Fruit fly (Drosophila melanogaster) whole organism, prepupa: ENCODE measurements around the gene CG4116.

Source experiments
- CG10631 ChIP-seq: fragments of 200-800 bp; sonication (Bioruptor generic); optimal IDR thresholded peaks from 2 replicates; lab custom pipeline; 2016; ENCODE audit warnings: missing biosample characterization, missing genetic modification characterization
- CG10669 ChIP-seq: fragments of 200-800 bp; sonication (Bioruptor generic); optimal IDR thresholded peaks from 3 replicates; lab custom pipeline; 2018; ENCODE audit warnings: missing biosample characterization, mild to moderate bottlenecking, missing genetic modification characterization, moderate library complexity
- CG11762 ChIP-seq: fragments of 200-800 bp; sonication (Bioruptor generic); optimal IDR thresholded peaks from 3 replicates; lab custom pipeline; 2016; ENCODE audit warnings: missing biosample characterization, missing genetic modification characterization; ENCODE audit not compliant: insufficient read depth
- CG11902 ChIP-seq: fragments of 200-800 bp; sonication (Bioruptor generic); optimal IDR thresholded peaks from 3 replicates; lab custom pipeline; 2016; ENCODE audit warnings: missing biosample characterization, missing genetic modification characterization
- CG15336 ChIP-seq: fragments of 200-800 bp; sonication (Bioruptor generic); IDR thresholded peaks from 2 replicates; pipeline ENCODE4 v1.3.6; 2022; ENCODE audit warnings: missing biosample characterization, missing genetic modification characterization
- CG16779 ChIP-seq: fragments of 200-800 bp; sonication (Bioruptor generic); optimal IDR thresholded peaks from 3 replicates; lab custom pipeline; 2017; ENCODE audit warnings: missing biosample characterization, mild to moderate bottlenecking, missing genetic modification characterization
- CG3032 ChIP-seq: fragments of 200-800 bp; optimal IDR thresholded peaks from 2 replicates; lab custom pipeline; 2019; ENCODE audit warnings: missing biosample characterization, mild to moderate bottlenecking, missing genetic modification characterization, moderate library complexity
- CG32006 ChIP-seq: fragments of 200-800 bp; sonication (Bioruptor generic); optimal IDR thresholded peaks from 3 replicates; lab custom pipeline; 2017; ENCODE audit warnings: missing biosample characterization, mild to moderate bottlenecking, missing genetic modification characterization
- CG34406 ChIP-seq: fragments of 200-800 bp; sonication (Bioruptor generic); optimal IDR thresholded peaks from 3 replicates; lab custom pipeline; 2016; ENCODE audit warnings: missing biosample characterization, missing genetic modification characterization
- CG3919 ChIP-seq: fragments of 200-800 bp; sonication (Bioruptor generic); optimal IDR thresholded peaks from 3 replicates; lab custom pipeline; 2016; ENCODE audit warnings: missing biosample characterization, missing genetic modification characterization
- CG6163 ChIP-seq: fragments of 200-800 bp; sonication (Bioruptor generic); IDR thresholded peaks from 3 replicates; pipeline ENCODE4 v1.3.6; 2022; ENCODE audit warnings: missing biosample characterization, missing genetic modification characterization
- CG6276 ChIP-seq: fragments of 200-800 bp; sonication (Bioruptor generic); optimal IDR thresholded peaks from 2 replicates; lab custom pipeline; 2017; ENCODE audit warnings: missing biosample characterization, mild to moderate bottlenecking, missing genetic modification characterization
- CG6792 ChIP-seq: fragments of 200-800 bp; sonication (Bioruptor generic); optimal IDR thresholded peaks from 3 replicates; lab custom pipeline; 2016; ENCODE audit warnings: missing biosample characterization, missing genetic modification characterization
- CG6808 ChIP-seq: fragments of 200-800 bp; sonication (Bioruptor generic); optimal IDR thresholded peaks from 3 replicates; lab custom pipeline; 2017; ENCODE audit warnings: missing biosample characterization, missing genetic modification characterization, mild to moderate bottlenecking, moderate library complexity, missing genetic modification reagents
- CG6854 ChIP-seq: fragments of 200-800 bp; sonication (Bioruptor generic); optimal IDR thresholded peaks from 2 replicates; lab custom pipeline; 2017; ENCODE audit warnings: missing biosample characterization, mild to moderate bottlenecking, missing genetic modification characterization
- CG7368 ChIP-seq: fragments of 200-800 bp; sonication (Bioruptor generic); optimal IDR thresholded peaks from 3 replicates; lab custom pipeline; 2016; ENCODE audit warnings: missing biosample characterization, missing genetic modification characterization
- CG8119 ChIP-seq: fragments of 200-800 bp; sonication (Bioruptor generic); IDR thresholded peaks from 3 replicates; pipeline ENCODE4 v1.3.6; 2022; ENCODE audit warnings: missing biosample characterization, missing genetic modification characterization
- CG8319 ChIP-seq: fragments of 200-800 bp; sonication (Bioruptor generic); optimal IDR thresholded peaks from 3 replicates; lab custom pipeline; 2016; ENCODE audit warnings: missing biosample characterization, missing genetic modification characterization
- CG9139 ChIP-seq: fragments of 200-800 bp; sonication (Bioruptor generic); optimal IDR thresholded peaks from 3 replicates; lab custom pipeline; 2017; ENCODE audit warnings: missing biosample characterization, mild to moderate bottlenecking, missing genetic modification characterization
- Eip78C ChIP-seq: fragments of 200-800 bp; sonication (Bioruptor generic); peaks from one replicate; lab custom pipeline; 2016; ENCODE audit warnings: missing biosample characterization, missing genetic modification characterization
- Eip93F ChIP-seq: fragments of 200-800 bp; sonication (Bioruptor generic); optimal IDR thresholded peaks from 2 replicates; lab custom pipeline; 2016; ENCODE audit warnings: missing biosample characterization, mild to moderate bottlenecking, missing genetic modification characterization
- Ets21C ChIP-seq: fragments of 200-800 bp; sonication (Bioruptor generic); optimal IDR thresholded peaks from 3 replicates; lab custom pipeline; 2016; ENCODE audit warnings: missing biosample characterization, missing genetic modification characterization
- Ets96B ChIP-seq: fragments of 200-800 bp; optimal IDR thresholded peaks from 2 replicates; lab custom pipeline; 2019; ENCODE audit warnings: missing biosample characterization, mild to moderate bottlenecking, missing genetic modification characterization, moderate library complexity
- Gug ChIP-seq: fragments of 200-800 bp; sonication (Bioruptor generic); IDR thresholded peaks from 2 replicates; pipeline ENCODE4 v1.3.6; 2022; ENCODE audit warnings: missing biosample characterization, missing genetic modification characterization
- Hr38 ChIP-seq: sonication (Bioruptor generic); optimal IDR thresholded peaks from 2 replicates; lab custom pipeline; 2016; ENCODE audit warnings: missing biosample characterization, missing genetic modification characterization
- Hr39 ChIP-seq: fragments of 200-800 bp; sonication (Bioruptor generic); optimal IDR thresholded peaks from 2 replicates; lab custom pipeline; 2016; ENCODE audit warnings: missing biosample characterization, missing genetic modification characterization
- Lpt ChIP-seq: fragments of 200-800 bp; sonication (Bioruptor generic); optimal IDR thresholded peaks from 3 replicates; lab custom pipeline; 2016; ENCODE audit warnings: missing biosample characterization, missing genetic modification characterization
- Met ChIP-seq: fragments of 200-800 bp; sonication (Bioruptor generic); optimal IDR thresholded peaks from 3 replicates; lab custom pipeline; 2016; ENCODE audit warnings: missing biosample characterization, missing genetic modification characterization
- Smox ChIP-seq: fragments of 200-800 bp; sonication (Bioruptor generic); optimal IDR thresholded peaks from 3 replicates; lab custom pipeline; 2016; ENCODE audit warnings: missing biosample characterization, missing genetic modification characterization
- Sox102F ChIP-seq: fragments of 200-800 bp; sonication (Bioruptor generic); optimal IDR thresholded peaks from 2 replicates; lab custom pipeline; 2016; ENCODE audit warnings: missing biosample characterization, mild to moderate bottlenecking, missing genetic modification characterization
- Sox14 ChIP-seq: fragments of 200-800 bp; sonication (Bioruptor generic); optimal IDR thresholded peaks from 3 replicates; lab custom pipeline; 2016; ENCODE audit warnings: missing biosample characterization, missing genetic modification characterization
- Sox15 ChIP-seq: fragments of 200-800 bp; sonication (Bioruptor generic); optimal IDR thresholded peaks from 3 replicates; lab custom pipeline; 2016; ENCODE audit warnings: missing biosample characterization, missing genetic modification characterization
- achi ChIP-seq: fragments of 200-800 bp; sonication (Bioruptor generic); optimal IDR thresholded peaks from 3 replicates; lab custom pipeline; 2016; ENCODE audit warnings: missing biosample characterization, missing genetic modification characterization
- acj6 ChIP-seq: fragments of 200-800 bp; sonication (Bioruptor generic); optimal IDR thresholded peaks from 3 replicates; lab custom pipeline; 2016; ENCODE audit warnings: missing biosample characterization, missing genetic modification characterization
- cyc ChIP-seq: fragments of 200-800 bp; sonication (Bioruptor generic); optimal IDR thresholded peaks from 3 replicates; lab custom pipeline; 2016; ENCODE audit warnings: missing biosample characterization, missing genetic modification characterization
- dsx ChIP-seq: fragments of 200-800 bp; optimal IDR thresholded peaks from 3 replicates; lab custom pipeline; 2019; ENCODE audit warnings: missing biosample characterization, mild to moderate bottlenecking, missing genetic modification characterization, moderate library complexity; ENCODE audit not compliant: poor library complexity, severe bottlenecking
- esn ChIP-seq: fragments of 200-800 bp; sonication (Bioruptor generic); optimal IDR thresholded peaks from 2 replicates; lab custom pipeline; 2016; ENCODE audit warnings: missing biosample characterization, mild to moderate bottlenecking, missing genetic modification characterization, moderate library complexity
- fd59A ChIP-seq: fragments of 200-800 bp; sonication (Bioruptor generic); optimal IDR thresholded peaks from 2 replicates; lab custom pipeline; 2017; ENCODE audit warnings: missing biosample characterization, mild to moderate bottlenecking, missing genetic modification characterization, missing genetic modification reagents
- fd85E ChIP-seq: fragments of 200-800 bp; sonication (Bioruptor generic); optimal IDR thresholded peaks from 3 replicates; lab custom pipeline; 2016; ENCODE audit warnings: missing biosample characterization, missing genetic modification characterization
- fkh ChIP-seq: fragments of 200-800 bp; sonication (Bioruptor generic); optimal IDR thresholded peaks from 3 replicates; lab custom pipeline; 2017; ENCODE audit warnings: missing biosample characterization, mild to moderate bottlenecking, missing genetic modification characterization, moderate library complexity
- lz ChIP-seq: fragments of 200-800 bp; sonication (Bioruptor generic); optimal IDR thresholded peaks from 3 replicates; lab custom pipeline; 2016; ENCODE audit warnings: missing biosample characterization, missing genetic modification characterization
- salr ChIP-seq, 2 experiments: fragments of 200-800 bp; sonication (Bioruptor generic); optimal IDR thresholded peaks; 3 replicates each; lab custom pipeline; 2016 to 2018; ENCODE audit warnings: missing biosample characterization in 2 of 2, missing genetic modification characterization in 2 of 2, mild to moderate bottlenecking in 1 of 2
- spab ChIP-seq: fragments of 200-800 bp; sonication (Bioruptor generic); optimal IDR thresholded peaks from 2 replicates; lab custom pipeline; 2017; ENCODE audit warnings: missing biosample characterization, mild to moderate bottlenecking, missing genetic modification characterization, missing genetic modification reagents
- svp ChIP-seq: fragments of 200-800 bp; sonication (Bioruptor generic); peaks from one replicate; lab custom pipeline; 2016; ENCODE audit warnings: missing biosample characterization, missing genetic modification characterization
- vri ChIP-seq: fragments of 200-800 bp; sonication (Bioruptor generic); optimal IDR thresholded peaks from 3 replicates; lab custom pipeline; 2016; ENCODE audit warnings: missing biosample characterization, mild to moderate bottlenecking, missing genetic modification characterization

The CG4116 gene

DNA sequence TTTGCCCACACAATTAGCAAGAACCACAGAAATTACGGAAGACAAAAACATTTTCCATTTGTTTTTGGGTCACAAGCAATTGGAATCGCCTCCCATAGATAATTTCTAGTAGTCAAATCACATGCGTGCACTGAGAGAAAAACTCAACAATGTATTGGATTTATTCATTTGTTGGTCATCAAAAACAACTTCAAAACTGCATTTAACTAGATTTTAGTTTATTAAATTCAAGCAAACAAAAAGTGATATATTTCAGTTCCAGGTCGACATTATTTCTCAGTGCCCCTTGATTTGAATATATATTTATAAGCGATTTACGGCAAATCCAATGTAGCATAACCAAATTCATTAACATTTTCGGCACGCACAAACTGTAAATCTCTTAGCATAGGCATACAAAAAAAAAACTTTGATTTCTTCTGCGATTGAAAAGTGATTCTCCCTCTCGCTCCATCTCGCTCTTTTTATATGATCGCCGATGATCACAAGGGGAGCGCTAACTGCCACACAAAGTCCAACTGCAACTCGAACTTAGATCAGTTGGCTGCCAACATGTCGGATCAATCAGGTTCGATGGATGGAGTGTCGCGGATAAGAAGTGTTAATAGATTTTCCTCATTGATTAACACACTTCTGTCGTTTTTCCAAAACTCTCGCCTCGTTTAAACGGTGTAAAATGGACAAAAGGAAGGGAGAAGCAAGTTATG, 41.7 kb downstream of the CG4116 start (continued):
- TF ChIP-seq fd85E (no peak), CG16779 (tag; lab: Kevin White, UChicago) (peak; percentile 13), Hr39 (peak; percentile 5), fd59A (GFP tag; lab: Kevin White, UChicago) (no peak), svp (GFP tag; lab: Kevin White, UChicago) (peak; percentile 65), Sox102F (GFP tag; lab: Kevin White, UChicago) (no peak), CG8119 (peak; percentile 58; the same call in 2 of the 3 replicates), CG10631 (GFP tag; lab: Kevin White, UChicago) (peak; percentile 29), dsx (GFP tag; lab: Kevin White, UChicago) (no peak), Sox14 (peak; percentile 33), CG10669 (GFP tag; lab: Kevin White, UChicago) (peak; percentile 40), CG9139 (GFP tag; lab: Kevin White, UChicago) (no peak), fkh (no peak), CG6163 (peak; percentile 69; the same call in 2 of the 3 replicates), lz (GFP tag; lab: Kevin White, UChicago) (no peak), CG7368 (GFP tag; lab: Kevin White, UChicago) (no peak), spab (GFP tag; lab: Kevin White, UChicago) (peak; percentile 16), Ets96B (tag; lab: Kevin White, UChicago) (peak; percentile 37), CG11762 (GFP tag; lab: Kevin White, UChicago) (no peak), Eip78C (GFP tag; lab: Kevin White, UChicago) (peak; percentile 83), CG6808 (GFP tag; lab: Kevin White, UChicago) (no peak), CG3919 (peak; percentile 41), Ets21C (GFP tag; lab: Kevin White, UChicago) (no peak)
- TF ChIP-seq, all 60 proteins: peak for 31

DNA sequence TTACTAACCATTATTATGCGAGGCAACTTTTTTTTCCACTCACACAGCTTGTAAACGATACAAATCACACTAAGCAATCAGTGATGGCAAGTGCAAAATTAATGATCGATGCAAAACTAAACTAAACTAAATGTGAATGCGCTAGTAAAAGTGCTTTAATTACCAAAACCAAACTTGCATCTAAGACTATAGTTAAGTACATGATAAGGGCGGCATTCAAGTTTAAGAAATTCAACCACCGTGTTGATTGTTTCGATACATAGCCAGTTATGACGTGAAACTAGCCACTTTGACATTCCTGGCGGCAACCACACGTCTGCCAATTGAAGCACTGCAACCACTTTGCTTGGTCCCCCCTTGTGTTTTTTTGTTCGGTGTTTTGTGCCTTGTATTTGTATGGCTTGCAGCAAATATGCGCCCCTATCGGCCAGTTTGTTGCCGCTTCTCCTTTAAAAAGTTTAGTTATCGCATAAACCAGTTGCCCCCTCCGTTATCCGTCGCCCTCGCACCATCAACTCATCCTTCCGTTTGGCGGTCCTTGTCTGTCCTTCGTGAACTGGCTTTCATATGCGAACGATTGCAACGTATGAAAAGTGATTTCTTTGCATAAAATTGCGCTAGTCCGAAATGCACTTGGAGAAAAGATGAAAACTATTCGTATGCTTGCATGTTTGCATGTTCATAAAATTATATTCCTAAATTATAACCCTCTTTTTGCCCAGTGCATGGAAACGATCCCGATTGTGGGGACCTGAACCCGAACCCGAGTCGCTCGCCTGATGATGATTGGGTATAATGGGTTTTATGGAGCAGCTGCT, 42.8 kb downstream of the CG4116 start:
- TF ChIP-seq CG6808 (GFP tag; lab: Kevin White, UChicago): peak; percentile 8
- no peak for TF ChIP-seq salr (GFP tag; optimal IDR thresholded peaks at IDR 0.05; lab: Kevin White, UChicago)
- TF ChIP-seq Eip93F: no peak
- TF ChIP-seq CG11762 (GFP tag; lab: Kevin White, UChicago): no peak
- TF ChIP-seq CG16779 (tag; lab: Kevin White, UChicago): no peak
- TF ChIP-seq dsx (GFP tag; lab: Kevin White, UChicago): peak; percentile 60
- peak; percentile 25 for TF ChIP-seq CG3919
- TF ChIP-seq CG6163: peak; percentile 47; the same call in 2 of the 3 replicates
- no peak for TF ChIP-seq Hr38
- TF ChIP-seq CG8319 (GFP tag; lab: Kevin White, UChicago): no peak
- peak; percentile 36 for TF ChIP-seq cyc (GFP tag; lab: Kevin White, UChicago)
- peak; percentile 84 for TF ChIP-seq Eip78C (GFP tag; lab: Kevin White, UChicago)
- TF ChIP-seq Smox (GFP tag; lab: Kevin White, UChicago): peak; percentile 32
- TF ChIP-seq Gug (GFP tag; lab: Robert Waterston, UW): no peak
- no peak for TF ChIP-seq CG32006 (GFP tag; lab: Kevin White, UChicago)
- TF ChIP-seq svp (GFP tag; lab: Kevin White, UChicago): peak; percentile 63
- no peak for TF ChIP-seq fd59A (GFP tag; lab: Kevin White, UChicago)
- TF ChIP-seq CG11902 (GFP tag; lab: Kevin White, UChicago): no peak
- TF ChIP-seq CG6276 (GFP tag; lab: Kevin White, UChicago): peak; percentile 3
- no peak for TF ChIP-seq fkh
- TF ChIP-seq Sox15 (GFP tag; lab: Kevin White, UChicago): no peak
- TF ChIP-seq Ets21C (GFP tag; lab: Kevin White, UChicago): no peak
- peak; percentile 29 for TF ChIP-seq achi (GFP tag; lab: Kevin White, UChicago)
- TF ChIP-seq Met (GFP tag; lab: Kevin White, UChicago): peak; percentile 46
- no peak for TF ChIP-seq CG6854
- peak; percentile 44 for TF ChIP-seq vri (GFP tag; lab: Kevin White, UChicago)
- TF ChIP-seq acj6 (GFP tag; lab: Kevin White, UChicago): peak; percentile 13
- peak; percentile 50 for TF ChIP-seq Sox14
- TF ChIP-seq CG10669 (GFP tag; lab: Kevin White, UChicago): peak; percentile 33
- no peak for TF ChIP-seq CG34406 (GFP tag; lab: Kevin White, UChicago)
- TF ChIP-seq Lpt (GFP tag; lab: Kevin White, UChicago): no peak
- no peak for TF ChIP-seq spab (GFP tag; lab: Kevin White, UChicago)
- TF ChIP-seq CG15336 (GFP tag; lab: Robert Waterston, UW): peak; percentile 15; the same call in 1 of the 2 replicates
- peak; percentile 37 for TF ChIP-seq esn (GFP tag; lab: Kevin White, UChicago)
- TF ChIP-seq CG3032 (tag; lab: Kevin White, UChicago): peak; percentile 30
- TF ChIP-seq CG6792 (GFP tag; lab: Kevin White, UChicago): peak; percentile 1
